Worm (Caenorhabditis elegans): ENCODE results near the gene pdi-6.

- TF ChIP-seq tbx-2 (tag; optimal IDR thresholded peaks at IDR 0.05), result peak; percentile 63
- TF ChIP-seq jun-1 (tag; optimal IDR thresholded peaks at IDR 0.05), result no peak
- TF ChIP-seq isw-1 (GFP tag; IDR thresholded peaks at IDR 0.05), result no peak
- no peak for TF ChIP-seq fkh-10 (GFP tag; optimal IDR thresholded peaks at IDR 0.05)
- TF ChIP-seq ama-1 (optimal IDR thresholded peaks at IDR 0.05), result no peak
- no peak for TF ChIP-seq lin-39 (tag; optimal IDR thresholded peaks at IDR 0.05)
- TF ChIP-seq lin-35 (GFP tag; optimal IDR thresholded peaks at IDR 0.05), result no peak
- TF ChIP-seq elt-2 (tag; optimal IDR thresholded peaks at IDR 0.05), result no peak
- TF ChIP-seq nhr-76 (tag; optimal IDR thresholded peaks at IDR 0.05), result no peak
- TF ChIP-seq sptf-1 (tag; optimal IDR thresholded peaks at IDR 0.05), result no peak
- no peak for TF ChIP-seq zip-4 (GFP tag; optimal IDR thresholded peaks at IDR 0.05)
- TF ChIP-seq nhr-237 (tag; optimal IDR thresholded peaks at IDR 0.05), result no peak
- TF ChIP-seq lsy-2 (tag; optimal IDR thresholded peaks at IDR 0.05), result no peak
Observed at ce11 chrX:7040760-7041159, 27.6 kb downstream of the pdi-6 start.
